Fruit fly (Drosophila melanogaster): Measurements from ENCODE around the gene CG32259.

- no peak for TF ChIP-seq psq (optimal IDR thresholded peaks at IDR 0.05)
- TF ChIP-seq pan (optimal IDR thresholded peaks at IDR 0.05) = no peak
- peak; percentile 52 for TF ChIP-seq CG8478 (optimal IDR thresholded peaks at IDR 0.05)
- TF ChIP-seq Dll (optimal IDR thresholded peaks at IDR 0.05) = no peak
- TF ChIP-seq usp (GFP tag; optimal IDR thresholded peaks at IDR 0.05) = no peak
These were observed 39.1 kb downstream of the CG32259 start, which contains the start of gene Ack for dm6 chr3L:4108072-4108843.
